Fruit fly (Drosophila melanogaster): ENCODE data around the gene CG7907.

CG7907 gene

dm6 chr3R:21445327-21445726 lies 41.8 kb downstream of the CG7907 start:
- TF ChIP-seq cic (GFP tag; optimal IDR thresholded peaks at IDR 0.05) (no peak), CG33017 (tag; optimal IDR thresholded peaks at IDR 0.05) (no peak), Clk (GFP tag; optimal IDR thresholded peaks at IDR 0.05) (no peak), CG7045 (GFP tag; optimal IDR thresholded peaks at IDR 0.05) (no peak), CG11617 (GFP tag; optimal IDR thresholded peaks at IDR 0.05) (no peak), CG12768 (GFP tag; optimal IDR thresholded peaks at IDR 0.05) (no peak), CG7101 (tag; optimal IDR thresholded peaks at IDR 0.05) (no peak), CG5204 (GFP tag; optimal IDR thresholded peaks at IDR 0.05) (no peak), Mnt (GFP tag; optimal IDR thresholded peaks at IDR 0.05) (no peak), tj (GFP tag; optimal IDR thresholded peaks at IDR 0.05) (no peak), Hr96 (GFP tag; optimal IDR thresholded peaks at IDR 0.05) (no peak), ovo (GFP tag; optimal IDR thresholded peaks at IDR 0.05) (no peak), pad (GFP tag; optimal IDR thresholded peaks at IDR 0.05) (no peak), toe (GFP tag; optimal IDR thresholded peaks at IDR 0.05) (no peak), CG1620 (GFP tag; optimal IDR thresholded peaks at IDR 0.05) (no peak)

dm6 chr3R:21446334-21446733 lies 42.8 kb downstream of the CG7907 start, which contains the start of gene lbe:
Gene lbe (minus strand): TSS chr3R:21446537.
- TF ChIP-seq CG5204 (GFP tag; optimal IDR thresholded peaks at IDR 0.05) (no peak), pad (GFP tag; optimal IDR thresholded peaks at IDR 0.05) (peak; percentile 24), ovo (GFP tag; optimal IDR thresholded peaks at IDR 0.05) (peak; percentile 86), Clk (GFP tag; optimal IDR thresholded peaks at IDR 0.05) (no peak)

dm6 chr3R:21447656-21448055 lies 44.1 kb downstream of the CG7907 start:
- TF ChIP-seq CG33017 (tag; optimal IDR thresholded peaks at IDR 0.05) (no peak), kay (GFP tag; ENCODE audit: borderline replicate concordance) (no peak), pad (GFP tag; optimal IDR thresholded peaks at IDR 0.05) (no peak), Clk (GFP tag; optimal IDR thresholded peaks at IDR 0.05) (no peak), cic (GFP tag; optimal IDR thresholded peaks at IDR 0.05) (no peak), CG12768 (GFP tag; optimal IDR thresholded peaks at IDR 0.05) (no peak), Crg-1 (GFP tag; optimal IDR thresholded peaks at IDR 0.05) (no peak)

dm6 chr3R:21452108-21452507 lies 48.6 kb downstream of the CG7907 start:
- TF ChIP-seq Clk (GFP tag; optimal IDR thresholded peaks at IDR 0.05), result no peak
- TF ChIP-seq CG7045 (GFP tag; optimal IDR thresholded peaks at IDR 0.05), result no peak
- no peak for TF ChIP-seq cnc (optimal IDR thresholded peaks at IDR 0.05)
- TF ChIP-seq toe (GFP tag; optimal IDR thresholded peaks at IDR 0.05), result no peak
- TF ChIP-seq Crg-1 (GFP tag; optimal IDR thresholded peaks at IDR 0.05), result no peak
- no peak for TF ChIP-seq cic (GFP tag; optimal IDR thresholded peaks at IDR 0.05)
- no peak for TF ChIP-seq Hr96 (GFP tag; optimal IDR thresholded peaks at IDR 0.05)
- TF ChIP-seq kay (GFP tag; ENCODE audit: borderline replicate concordance), result no peak

Measured in whole organism, adult.